Worm (Caenorhabditis elegans) whole organism, L1 larva: ENCODE data around the gene R08E5.1.

Experiments
- C34B4.2 ChIP-seq: sonication (generic microtip); optimal IDR thresholded peaks from 2 replicates; lab custom pipeline; 2017; ENCODE audit warnings: mild to moderate bottlenecking, missing genetic modification characterization, missing compliant biosample characterization
- F16B12.6 ChIP-seq: fragments of 150-350 bp; optimal IDR thresholded peaks from 2 replicates; lab custom pipeline; 2014; ENCODE audit warnings: missing biosample characterization, missing genetic modification characterization
- Y116A8C.19 ChIP-seq: sonication (generic microtip); optimal IDR thresholded peaks from 2 replicates; lab custom pipeline; 2016; ENCODE audit warnings: missing compliant biosample characterization, missing genetic modification characterization, borderline replicate concordance
- alr-1 ChIP-seq: fragments of 200-800 bp; sonication (Bioruptor generic); optimal IDR thresholded peaks from 2 replicates; lab custom pipeline; 2018; ENCODE audit warnings: borderline replicate concordance, mild to moderate bottlenecking, missing genetic modification characterization, missing compliant biosample characterization
- ceh-88 ChIP-seq: fragments of 200-800 bp; sonication (Bioruptor generic); IDR thresholded peaks from 2 replicates; pipeline ENCODE4 v1.3.6; 2022; ENCODE audit warnings: missing genetic modification characterization, missing compliant biosample characterization
- ces-1 ChIP-seq: fragments of 150-350 bp; optimal IDR thresholded peaks from 2 replicates; lab custom pipeline; 2014; ENCODE audit warnings: missing biosample characterization, missing genetic modification reagents, missing genetic modification characterization
- dpl-1 ChIP-seq, 3 experiments: fragments of 150-350 bp in 2 of 3; sonication (generic microtip) in 1 of 3; optimal IDR thresholded peaks; 2 replicates each; lab custom pipeline; 2014 to 2017; ENCODE audit warnings: missing biosample characterization in 3 of 3, missing genetic modification characterization in 3 of 3, missing genetic modification reagents in 3 of 3
- efl-3 ChIP-seq: fragments of 200-800 bp; sonication (Bioruptor generic); optimal IDR thresholded peaks from 2 replicates; lab custom pipeline; 2018; ENCODE audit warnings: mild to moderate bottlenecking, missing genetic modification characterization, missing compliant biosample characterization
- egl-13 ChIP-seq: sonication (generic microtip); optimal IDR thresholded peaks from 2 replicates; lab custom pipeline; 2016; ENCODE audit warnings: missing genotype, missing genetic modification reagents, missing genetic modification characterization, missing compliant biosample characterization
- egl-27 ChIP-seq, 2 experiments: fragments of 150-350 bp in 1 of 2; sonication (generic microtip); optimal IDR thresholded peaks; 3 replicates each; lab custom pipeline; 2017 to 2018; ENCODE audit warnings: missing biosample characterization in 2 of 2, missing genetic modification characterization in 2 of 2, missing genetic modification reagents in 2 of 2
- elt-2 ChIP-seq: sonication (generic microtip); optimal IDR thresholded peaks from 2 replicates; lab custom pipeline; 2016; ENCODE audit warnings: missing genetic modification characterization, mild to moderate bottlenecking, inconsistent platforms, missing compliant biosample characterization, missing genetic modification reagents
- elt-3 ChIP-seq, 6 experiments: fragments of 150-350 bp in 1 of 6; sonication (generic microtip); optimal IDR thresholded peaks; 2 replicates each; lab custom pipeline; 2017 to 2018; ENCODE audit warnings: missing biosample characterization in 6 of 6, missing genetic modification characterization in 6 of 6, inconsistent platforms in 1 of 6
- ets-5 ChIP-seq: fragments of 200-800 bp; sonication (Bioruptor generic); IDR thresholded peaks from 2 replicates; pipeline ENCODE4 v1.3.6; 2022; ENCODE audit warnings: missing genetic modification characterization, missing compliant biosample characterization
- fos-1 ChIP-seq: fragments of 150-350 bp; optimal IDR thresholded peaks from 2 replicates; lab custom pipeline; 2014; ENCODE audit warnings: missing biosample characterization, missing genetic modification characterization
- grh-1 ChIP-seq: fragments of 200-800 bp; sonication (Bioruptor generic); IDR thresholded peaks from 2 replicates; pipeline ENCODE4 v1.3.6; 2022; ENCODE audit warnings: missing genetic modification reagents, missing genetic modification characterization, missing compliant biosample characterization
- hpl-2 ChIP-seq: fragments of 150-350 bp; optimal IDR thresholded peaks from 2 replicates; lab custom pipeline; 2014; ENCODE audit warnings: missing biosample characterization, missing genetic modification reagents, missing genetic modification characterization
- lin-35 ChIP-seq, 2 experiments: fragments of 150-350 bp; optimal IDR thresholded peaks; 2 replicates each; lab custom pipeline; 2014; ENCODE audit warnings: missing biosample characterization in 2 of 2, missing genetic modification characterization in 2 of 2, missing genetic modification reagents in 2 of 2
- lir-3 ChIP-seq: sonication (generic microtip); optimal IDR thresholded peaks from 2 replicates; lab custom pipeline; 2016; ENCODE audit warnings: mild to moderate bottlenecking, missing genetic modification characterization, moderate library complexity, missing compliant biosample characterization; ENCODE audit not compliant: poor library complexity
- mdl-1 ChIP-seq, 2 experiments: fragments of 150-350 bp; optimal IDR thresholded peaks; 2 replicates each; lab custom pipeline; 2014 to 2017; ENCODE audit warnings: missing biosample characterization in 2 of 2, missing genetic modification characterization in 2 of 2, inconsistent platforms in 1 of 2
- nhr-12 ChIP-seq: sonication (generic microtip); optimal IDR thresholded peaks from 2 replicates; lab custom pipeline; 2017; ENCODE audit warnings: missing biosample characterization, missing genetic modification characterization
- nhr-47 ChIP-seq: sonication (generic microtip); optimal IDR thresholded peaks from 2 replicates; lab custom pipeline; 2016; ENCODE audit warnings: mild to moderate bottlenecking, missing genetic modification characterization, moderate library complexity, missing compliant biosample characterization
- nhr-71 ChIP-seq: sonication (generic microtip); optimal IDR thresholded peaks from 2 replicates; lab custom pipeline; 2016; ENCODE audit warnings: mild to moderate bottlenecking, missing genetic modification characterization, moderate library complexity, missing compliant biosample characterization
- nhr-76 ChIP-seq: sonication (generic microtip); optimal IDR thresholded peaks from 2 replicates; lab custom pipeline; 2017; ENCODE audit warnings: missing biosample characterization, missing genetic modification characterization
- nhr-84 ChIP-seq: sonication (generic microtip); optimal IDR thresholded peaks from 2 replicates; lab custom pipeline; 2017; ENCODE audit warnings: missing biosample characterization, missing genetic modification characterization
- nhr-85 ChIP-seq: sonication (generic microtip); peaks from one replicate; lab custom pipeline; 2016; ENCODE audit warnings: missing genetic modification characterization, inconsistent platforms, missing compliant biosample characterization
- nhr-90 ChIP-seq: sonication (generic microtip); optimal IDR thresholded peaks from 2 replicates; lab custom pipeline; 2016; ENCODE audit warnings: mild to moderate bottlenecking, missing genetic modification characterization, missing compliant biosample characterization; ENCODE audit not compliant: poor library complexity
- pqm-1 ChIP-seq: sonication (generic microtip); optimal IDR thresholded peaks from 3 replicates; lab custom pipeline; 2017; ENCODE audit warnings: missing biosample characterization, missing genetic modification characterization
- rnt-1 ChIP-seq: sonication (generic microtip); optimal IDR thresholded peaks from 2 replicates; lab custom pipeline; 2016; ENCODE audit warnings: mild to moderate bottlenecking, missing genetic modification characterization, moderate library complexity, missing compliant biosample characterization
- sox-4 ChIP-seq: sonication (generic microtip); optimal IDR thresholded peaks from 2 replicates; lab custom pipeline; 2016; ENCODE audit warnings: missing genetic modification characterization, missing compliant biosample characterization
- tbx-2 ChIP-seq: sonication (generic microtip); optimal IDR thresholded peaks from 2 replicates; lab custom pipeline; 2016; ENCODE audit warnings: missing genetic modification characterization, missing compliant biosample characterization
- unc-30 ChIP-seq: sonication (generic microtip); optimal IDR thresholded peaks from 2 replicates; lab custom pipeline; 2017; ENCODE audit warnings: missing biosample characterization, missing genetic modification characterization
- unc-62 ChIP-seq: fragments of 150-350 bp; optimal IDR thresholded peaks from 2 replicates; lab custom pipeline; 2014; ENCODE audit warnings: missing biosample characterization, missing genetic modification reagents, missing genetic modification characterization
- unc-86 ChIP-seq: sonication (generic microtip); optimal IDR thresholded peaks from 2 replicates; lab custom pipeline; 2016; ENCODE audit warnings: missing genetic modification characterization, missing compliant biosample characterization
- unc-98 ChIP-seq: fragments of 200-800 bp; sonication (Bioruptor generic); IDR thresholded peaks from 2 replicates; pipeline ENCODE4 v1.3.6; 2022; ENCODE audit warnings: missing genetic modification characterization, missing compliant biosample characterization
- vab-15 ChIP-seq: sonication (generic microtip); optimal IDR thresholded peaks from 2 replicates; lab custom pipeline; 2017; ENCODE audit warnings: missing genotype, mild to moderate bottlenecking, missing genetic modification characterization, missing compliant biosample characterization
- zip-4 ChIP-seq: fragments of 200-800 bp; sonication (Bioruptor generic); optimal IDR thresholded peaks from 2 replicates; lab custom pipeline; 2018; ENCODE audit warnings: mild to moderate bottlenecking, missing genetic modification characterization, moderate library complexity, missing compliant biosample characterization
- ztf-4 ChIP-seq: fragments of 150-350 bp; optimal IDR thresholded peaks from 2 replicates; lab custom pipeline; 2014; ENCODE audit warnings: missing biosample characterization, missing genetic modification characterization

R08E5.1 gene

DNA sequence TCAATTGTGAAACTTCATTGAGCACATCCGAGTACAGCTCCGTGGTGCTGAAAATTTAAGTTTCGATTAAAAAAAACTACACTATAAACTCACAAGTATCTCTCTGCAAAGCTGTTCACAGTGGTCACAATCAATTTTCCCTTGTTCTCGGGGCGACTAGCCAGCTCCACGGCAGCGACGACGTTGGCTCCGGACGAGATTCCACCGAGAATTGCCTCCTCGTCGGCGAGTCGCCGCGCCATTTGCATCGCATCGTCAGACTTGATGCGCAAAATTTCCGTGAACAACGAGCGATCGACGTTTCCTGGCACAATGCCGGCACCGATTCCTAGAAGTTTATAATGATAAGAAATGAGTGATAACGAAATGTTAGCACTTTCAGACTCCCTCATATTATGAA is 3.3 kb upstream of the R08E5.1 start:
- TF ChIP-seq ces-1 (GFP tag; lab: Kevin White, UChicago): no peak
- TF ChIP-seq elt-2 (tag; lab: Kevin White, UChicago): peak; percentile 14
- TF ChIP-seq unc-30 (tag; lab: Kevin White, UChicago): no peak
- TF ChIP-seq tbx-2 (tag; lab: Kevin White, UChicago): no peak
- no peak for TF ChIP-seq efl-3 (GFP tag; lab: Kevin White, UChicago)
- TF ChIP-seq nhr-71 (tag; lab: Kevin White, UChicago): no peak
- no peak for TF ChIP-seq pqm-1 (tag; lab: Kevin White, UChicago)
- TF ChIP-seq unc-62 (GFP tag; lab: Kevin White, UChicago): no peak
- TF ChIP-seq, all 84 proteins: peak for 1

ce11 chrV:3773618-3774017 is 2.3 kb upstream of the R08E5.1 start:
- TF ChIP-seq lir-3 (tag; lab: Kevin White, UChicago) (no peak), elt-2 (tag; lab: Kevin White, UChicago) (no peak), fos-1 (tag; lab: Kevin White, UChicago) (no peak), egl-13 (no peak), ceh-88 (GFP tag; lab: Robert Waterston, UW) (no peak), hpl-2 (GFP tag; lab: Kevin White, UChicago) (no peak), ztf-4 (tag; lab: Kevin White, UChicago) (no peak), nhr-47 (tag; lab: Kevin White, UChicago) (no peak), C34B4.2 (no peak)
- TF ChIP-seq, all 84 proteins: peak for 0

ce11 chrV:3768270-3768669 is 3.0 kb downstream of the R08E5.1 start, which contains the start of gene R08E5.4:
TSS of gene R08E5.4 (plus strand) at chrV:3768570.
- TF ChIP-seq nhr-85 (tag; lab: Kevin White, UChicago) (no peak), elt-3 (tag; optimal IDR thresholded peaks at IDR 0.05; lab: Kevin White, UChicago) (no peak), ets-5 (GFP tag; lab: Robert Waterston, UW) (no peak), egl-27 (tag; optimal IDR thresholded peaks at IDR 0.05; lab: Kevin White, UChicago) (no peak), vab-15 (tag; lab: Kevin White, UChicago) (no peak), lin-35 (GFP tag; optimal IDR thresholded peaks at IDR 0.05; lab: Kevin White, UChicago) (no peak)

DNA sequence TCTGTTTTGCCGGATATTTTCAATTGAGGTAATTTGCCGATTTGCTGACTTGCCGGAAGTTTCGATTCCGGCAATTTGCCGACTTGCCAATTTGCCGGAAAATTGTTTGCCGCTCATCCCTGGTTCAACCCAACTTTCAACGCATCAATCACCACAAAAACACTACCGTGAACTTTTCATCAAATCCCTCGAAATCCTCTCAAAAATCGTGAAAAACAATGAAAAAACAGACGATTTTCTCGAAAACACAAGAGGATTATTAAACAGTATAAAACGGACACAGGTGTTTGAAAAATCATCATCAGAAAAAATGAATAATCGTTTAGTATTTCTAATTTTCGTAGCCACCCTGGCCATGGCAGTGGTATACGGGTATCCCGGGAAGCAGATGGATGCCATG is 4.4 kb downstream of the R08E5.1 start, which contains the start of gene Y39H10A.1:
Gene Y39H10A.1 (plus strand): TSS at position 301 of the 400 bp plus-strand sequence.
- TF ChIP-seq rnt-1 (tag; lab: Kevin White, UChicago): no peak
- no peak for TF ChIP-seq nhr-76
- TF ChIP-seq, all 84 proteins: peak for 0

DNA sequence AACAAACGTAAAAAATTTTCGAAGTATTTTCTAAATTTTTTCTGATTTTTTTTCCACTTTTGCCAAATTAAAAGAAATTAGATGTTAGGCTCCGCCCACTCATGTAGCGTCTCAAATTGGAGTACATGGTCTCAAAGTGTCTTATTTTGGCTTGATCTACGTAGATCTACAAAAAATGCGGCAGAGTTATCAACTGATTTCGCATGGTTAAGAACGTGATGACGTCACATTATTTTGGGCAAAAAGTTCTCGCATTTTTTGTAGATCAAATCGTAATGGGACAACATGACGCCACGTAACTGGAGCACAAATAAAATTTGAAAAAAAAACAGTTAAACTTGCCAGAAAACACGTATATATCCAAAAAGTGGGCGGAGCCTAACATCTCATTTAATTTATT is 9.5 kb downstream of the R08E5.1 start:
- TF ChIP-seq C34B4.2 (no peak), elt-2 (tag; lab: Kevin White, UChicago) (no peak), nhr-12 (tag; lab: Kevin White, UChicago) (no peak), unc-98 (GFP tag; lab: Robert Waterston, UW) (no peak), unc-86 (tag; lab: Kevin White, UChicago) (no peak), nhr-76 (no peak), dpl-1 (GFP tag; optimal IDR thresholded peaks at IDR 0.05; lab: Kevin White, UChicago) (no peak), grh-1 (GFP tag; lab: Robert Waterston, UW) (no peak), lin-35 (GFP tag; optimal IDR thresholded peaks at IDR 0.05; lab: Kevin White, UChicago) (no peak), alr-1 (no peak), F16B12.6 (tag; lab: Kevin White, UChicago) (no peak), zip-4 (GFP tag; lab: Kevin White, UChicago) (no peak), sox-4 (tag; lab: Kevin White, UChicago) (no peak), Y116A8C.19 (tag; lab: Kevin White, UChicago) (no peak), mdl-1 (tag; optimal IDR thresholded peaks at IDR 0.05; lab: Kevin White, UChicago) (no peak), nhr-84 (no peak), unc-62 (GFP tag; lab: Kevin White, UChicago) (no peak), nhr-90 (tag; lab: Kevin White, UChicago) (no peak)
